Worm (Caenorhabditis elegans) whole organism, L3 larva: ENCODE results near the gene fbxc-23.

ENCODE experiments used
- ama-1 ChIP-seq: fragments of 150-350 bp; optimal IDR thresholded peaks from 2 replicates; lab custom pipeline; 2018
- ceh-82 ChIP-seq: fragments of 150-350 bp; optimal IDR thresholded peaks from 2 replicates; lab custom pipeline; 2014; ENCODE audit warnings: missing biosample characterization, missing genetic modification characterization
- egl-27 ChIP-seq: sonication (generic microtip); optimal IDR thresholded peaks from 4 replicates; lab custom pipeline; 2017; ENCODE audit warnings: missing biosample characterization, missing genetic modification reagents, missing genetic modification characterization
- elt-1 ChIP-seq: fragments of 150-350 bp; optimal IDR thresholded peaks from 2 replicates; lab custom pipeline; 2014; ENCODE audit warnings: missing biosample characterization, missing genetic modification characterization
- fkh-10 ChIP-seq: sonication (generic microtip); optimal IDR thresholded peaks from 2 replicates; lab custom pipeline; 2017; ENCODE audit warnings: missing biosample characterization, missing genetic modification reagents, missing genetic modification characterization
- lin-15B ChIP-seq: fragments of 150-350 bp; optimal IDR thresholded peaks from 2 replicates; lab custom pipeline; 2014; ENCODE audit warnings: missing biosample characterization, missing genetic modification characterization
- nhr-77 ChIP-seq: fragments of 150-350 bp; optimal IDR thresholded peaks from 2 replicates; lab custom pipeline; 2014; ENCODE audit warnings: missing biosample characterization, missing genetic modification characterization
- pha-4 ChIP-seq: fragments of 150-350 bp; optimal IDR thresholded peaks from 2 replicates; lab custom pipeline; 2014; ENCODE audit warnings: missing biosample characterization, missing genetic modification reagents, missing genetic modification characterization
- unc-39 ChIP-seq: sonication (generic microtip); optimal IDR thresholded peaks from 4 replicates; lab custom pipeline; 2017; ENCODE audit warnings: missing biosample characterization, missing genetic modification characterization
- unc-62 ChIP-seq: fragments of 150-350 bp; sonication (generic microtip); optimal IDR thresholded peaks from 4 replicates; lab custom pipeline; 2014; ENCODE audit warnings: missing biosample characterization, missing genetic modification reagents, missing genetic modification characterization

- TF ChIP-seq elt-1: peak; percentile 97
- TF ChIP-seq unc-39 (tag; lab: Kevin White, UChicago): no peak
- no peak for TF ChIP-seq unc-62
- no peak for TF ChIP-seq egl-27 (tag; lab: Kevin White, UChicago)
- no peak for TF ChIP-seq pha-4 (tag; lab: Kevin White, UChicago)
- TF ChIP-seq nhr-77 (tag; lab: Kevin White, UChicago): no peak
- TF ChIP-seq lin-15B: no peak
- TF ChIP-seq ama-1 (lab: Kevin White, UChicago): no peak
- TF ChIP-seq fkh-10: no peak
- TF ChIP-seq ceh-82 (tag; lab: Kevin White, UChicago): no peak
Observed at ce11 chrII:13638576-13638975, 42.2 kb upstream of the fbxc-23 start.
